Worm (Caenorhabditis elegans) whole organism, L4 larva: ENCODE results near the gene cyy-1.

ENCODE experiments used
- mxl-2 ChIP-seq: fragments of 200-800 bp; sonication (Bioruptor generic); conservative IDR thresholded peaks from 2 replicates; pipeline ENCODE4 v1.3.6; 2022; ENCODE audit warnings: missing genetic modification reagents, missing genetic modification characterization, missing compliant biosample characterization
- nhr-28 ChIP-seq: fragments of 150-350 bp; optimal IDR thresholded peaks from 2 replicates; lab custom pipeline; 2014; ENCODE audit warnings: missing biosample characterization, missing genetic modification characterization
- php-3 ChIP-seq: fragments of 200-800 bp; sonication (Bioruptor generic); IDR thresholded peaks from 2 replicates; pipeline ENCODE4 v1.3.6; 2022; ENCODE audit warnings: missing genetic modification reagents, missing genetic modification characterization, missing compliant biosample characterization

DNA sequence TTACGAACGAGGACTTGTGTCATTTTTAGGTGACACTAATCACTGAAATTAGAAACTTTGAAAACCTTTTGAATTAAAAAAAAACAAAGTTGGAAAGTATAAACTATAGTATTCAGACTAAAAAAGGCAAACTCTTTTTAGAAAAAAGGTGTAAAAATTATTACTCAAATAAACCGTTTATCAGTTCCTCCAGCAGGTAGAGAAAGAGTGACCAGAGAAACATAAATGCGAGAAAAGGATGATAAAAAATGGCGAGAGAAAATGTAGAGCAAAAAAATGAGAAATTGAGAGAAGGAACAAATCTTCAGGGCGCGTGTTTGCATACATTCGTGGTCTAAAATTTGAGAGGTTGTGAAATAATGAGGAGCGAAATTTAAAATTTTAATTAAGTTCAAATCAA is 3.8 kb upstream of the cyy-1 start, which contains the start of gene lap-1:
- no peak for TF ChIP-seq php-3 (GFP tag; lab: Robert Waterston, UW)
- peak; percentile 31 for TF ChIP-seq nhr-28 (tag; lab: Kevin White, UChicago)
- TF ChIP-seq mxl-2 (GFP tag; lab: Robert Waterston, UW): no peak
